Fruit fly (Drosophila melanogaster): ENCODE results near the gene CG6983.

CG6983 gene

dm6 chr3L:8457866-8458766 lies 8.9 kb upstream of the CG6983 start:
- peak; percentile 47 for TF ChIP-seq toe (GFP tag; optimal IDR thresholded peaks at IDR 0.05)
- TF ChIP-seq pad (GFP tag; optimal IDR thresholded peaks at IDR 0.05), result no peak
- TF ChIP-seq CG1620 (GFP tag; optimal IDR thresholded peaks at IDR 0.05), result peak; percentile 39
- TF ChIP-seq cnc (optimal IDR thresholded peaks at IDR 0.05), result peak in 1 of 2 experiments; percentile 33
- TF ChIP-seq CG33017 (tag; optimal IDR thresholded peaks at IDR 0.05), result peak; percentile 80
- no peak for TF ChIP-seq Crg-1 (GFP tag; optimal IDR thresholded peaks at IDR 0.05)
- TF ChIP-seq CG12768 (GFP tag; optimal IDR thresholded peaks at IDR 0.05), result peak; percentile 59
- TF ChIP-seq bab1 (GFP tag; optimal IDR thresholded peaks at IDR 0.05), result peak; percentile 87
- TF ChIP-seq CG5204 (GFP tag; optimal IDR thresholded peaks at IDR 0.05), result peak; percentile 75
- TF ChIP-seq Clk (GFP tag; optimal IDR thresholded peaks at IDR 0.05), result peak; percentile 14
- TF ChIP-seq kay (GFP tag; ENCODE audit: borderline replicate concordance), result no peak
- no peak for TF ChIP-seq ovo (GFP tag; optimal IDR thresholded peaks at IDR 0.05)
- peak; percentile 61 for TF ChIP-seq Hr96 (GFP tag; optimal IDR thresholded peaks at IDR 0.05)
- TF ChIP-seq CG14711 (tag; optimal IDR thresholded peaks at IDR 0.05), result peak; percentile 75
- TF ChIP-seq tj (GFP tag; optimal IDR thresholded peaks at IDR 0.05), result peak; percentile 48
- TF ChIP-seq CG7045 (GFP tag; optimal IDR thresholded peaks at IDR 0.05), result peak; percentile 72
- peak; percentile 12 for TF ChIP-seq Mnt (GFP tag; optimal IDR thresholded peaks at IDR 0.05)
- TF ChIP-seq CG7101 (tag; optimal IDR thresholded peaks at IDR 0.05), result peak; percentile 82
- TF ChIP-seq cic (GFP tag; optimal IDR thresholded peaks at IDR 0.05), result peak; percentile 35
- peak; percentile 68 for TF ChIP-seq CG11617 (GFP tag; optimal IDR thresholded peaks at IDR 0.05)

dm6 chr3L:8456472-8457049 lies 7.4 kb upstream of the CG6983 start:
- TF ChIP-seq ovo (GFP tag; optimal IDR thresholded peaks at IDR 0.05) (no peak), toe (GFP tag; optimal IDR thresholded peaks at IDR 0.05) (no peak), CG5204 (GFP tag; optimal IDR thresholded peaks at IDR 0.05) (no peak), CG7101 (tag; optimal IDR thresholded peaks at IDR 0.05) (no peak), cnc (optimal IDR thresholded peaks at IDR 0.05) (no peak), CG7045 (GFP tag; optimal IDR thresholded peaks at IDR 0.05) (no peak), Hr96 (GFP tag; optimal IDR thresholded peaks at IDR 0.05) (no peak), pad (GFP tag; optimal IDR thresholded peaks at IDR 0.05) (no peak), kay (GFP tag; ENCODE audit: borderline replicate concordance) (no peak), CG11617 (GFP tag; optimal IDR thresholded peaks at IDR 0.05) (no peak), Mnt (GFP tag; optimal IDR thresholded peaks at IDR 0.05) (no peak), cic (GFP tag; optimal IDR thresholded peaks at IDR 0.05) (no peak), CG12768 (GFP tag; optimal IDR thresholded peaks at IDR 0.05) (no peak)

dm6 chr3L:8455015-8455908 lies 6.1 kb upstream of the CG6983 start:
- peak; percentile 46 for TF ChIP-seq pad (GFP tag; optimal IDR thresholded peaks at IDR 0.05)
- TF ChIP-seq CG11617 (GFP tag; optimal IDR thresholded peaks at IDR 0.05), result peak; percentile 75
- TF ChIP-seq CG33017 (tag; optimal IDR thresholded peaks at IDR 0.05), result peak; percentile 77
- no peak for TF ChIP-seq ovo (GFP tag; optimal IDR thresholded peaks at IDR 0.05)
- peak; percentile 32 for TF ChIP-seq Crg-1 (GFP tag; optimal IDR thresholded peaks at IDR 0.05)
- TF ChIP-seq tj (GFP tag; optimal IDR thresholded peaks at IDR 0.05), result peak; percentile 53
- peak; percentile 79 for TF ChIP-seq bab1 (GFP tag; optimal IDR thresholded peaks at IDR 0.05)
- peak; percentile 17 for TF ChIP-seq cic (GFP tag; optimal IDR thresholded peaks at IDR 0.05)
- TF ChIP-seq cnc (optimal IDR thresholded peaks at IDR 0.05), result no peak
- TF ChIP-seq Hr96 (GFP tag; optimal IDR thresholded peaks at IDR 0.05), result peak; percentile 53
- peak; percentile 52 for TF ChIP-seq CG12768 (GFP tag; optimal IDR thresholded peaks at IDR 0.05)
- peak; percentile 70 for TF ChIP-seq CG14711 (tag; optimal IDR thresholded peaks at IDR 0.05)
- TF ChIP-seq Clk (GFP tag; optimal IDR thresholded peaks at IDR 0.05), result peak; percentile 54
- peak; percentile 63 for TF ChIP-seq CG5204 (GFP tag; optimal IDR thresholded peaks at IDR 0.05)
- TF ChIP-seq CG7101 (tag; optimal IDR thresholded peaks at IDR 0.05), result peak; percentile 74
- peak; percentile 25 for TF ChIP-seq Mnt (GFP tag; optimal IDR thresholded peaks at IDR 0.05)
- TF ChIP-seq toe (GFP tag; optimal IDR thresholded peaks at IDR 0.05), result peak; percentile 48
- peak; percentile 77 for TF ChIP-seq CG7045 (GFP tag; optimal IDR thresholded peaks at IDR 0.05)
- TF ChIP-seq CG1620 (GFP tag; optimal IDR thresholded peaks at IDR 0.05), result peak; percentile 11
- no peak for TF ChIP-seq kay (GFP tag; ENCODE audit: borderline replicate concordance)

- TF ChIP-seq tj (GFP tag; optimal IDR thresholded peaks at IDR 0.05) (peak; percentile 37), cic (GFP tag; optimal IDR thresholded peaks at IDR 0.05) (no peak), pad (GFP tag; optimal IDR thresholded peaks at IDR 0.05) (no peak), kay (GFP tag; ENCODE audit: borderline replicate concordance) (peak; percentile 70), CG7101 (tag; optimal IDR thresholded peaks at IDR 0.05) (peak; percentile 36), ovo (GFP tag; optimal IDR thresholded peaks at IDR 0.05) (no peak), CG5204 (GFP tag; optimal IDR thresholded peaks at IDR 0.05) (peak; percentile 62), Clk (GFP tag; optimal IDR thresholded peaks at IDR 0.05) (no peak), CG11617 (GFP tag; optimal IDR thresholded peaks at IDR 0.05) (peak; percentile 19), CG12768 (GFP tag; optimal IDR thresholded peaks at IDR 0.05) (peak; percentile 67), Crg-1 (GFP tag; optimal IDR thresholded peaks at IDR 0.05) (no peak), cnc (optimal IDR thresholded peaks at IDR 0.05) (no peak), Hr96 (GFP tag; optimal IDR thresholded peaks at IDR 0.05) (peak; percentile 12), CG14711 (tag; optimal IDR thresholded peaks at IDR 0.05) (no peak), CG1620 (GFP tag; optimal IDR thresholded peaks at IDR 0.05) (no peak), CG7045 (GFP tag; optimal IDR thresholded peaks at IDR 0.05) (peak; percentile 59), Mnt (GFP tag; optimal IDR thresholded peaks at IDR 0.05) (no peak), toe (GFP tag; optimal IDR thresholded peaks at IDR 0.05) (peak; percentile 39), bab1 (GFP tag; optimal IDR thresholded peaks at IDR 0.05) (no peak), CG33017 (tag; optimal IDR thresholded peaks at IDR 0.05) (peak; percentile 25)
Observed at dm6 chr3L:8453443-8454360, 4.5 kb upstream of the CG6983 start.

All from whole organism, adult.